Worm (Caenorhabditis elegans) whole organism, L4/young adult: Measurements from ENCODE around the gene cyp-29A3.

Experiments
- W03F9.2 ChIP-seq: fragments of 150-350 bp; optimal IDR thresholded peaks from 2 replicates; lab custom pipeline; 2014; ENCODE audit warnings: missing biosample characterization, missing genetic modification characterization
- dao-5 ChIP-seq: sonication (generic microtip); optimal IDR thresholded peaks from 2 replicates; lab custom pipeline; 2016; ENCODE audit warnings: missing genotype, missing genetic modification characterization, moderate library complexity, missing compliant biosample characterization
- him-1 ChIP-seq: sonication (generic microtip); optimal IDR thresholded peaks from 2 replicates; lab custom pipeline; 2016; ENCODE audit warnings: missing genotype, missing genetic modification reagents, missing genetic modification characterization, missing compliant biosample characterization

The cyp-29A3 gene

DNA sequence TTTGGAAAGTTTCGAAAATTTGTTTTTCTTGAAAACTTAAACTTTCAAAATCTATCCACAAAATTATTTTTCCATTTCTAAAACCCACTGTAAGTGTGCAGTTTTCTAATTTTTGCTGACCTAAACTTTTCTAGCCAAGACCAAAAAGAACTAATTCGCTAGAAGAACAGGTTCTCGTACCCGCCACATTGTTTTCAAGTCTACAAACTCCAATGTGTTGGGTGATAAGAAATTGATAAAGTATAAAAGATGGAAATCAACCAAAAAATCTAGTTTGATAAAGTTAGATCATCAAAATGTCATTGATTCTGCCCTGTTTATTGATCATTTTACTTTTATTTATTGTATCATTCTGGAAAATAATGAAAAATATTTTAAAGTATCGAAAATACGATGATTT is at the start of gene cyp-29A3:
cyp-29A3 (plus strand) TSS at position 269 of the 400 bp plus-strand sequence.
- TF ChIP-seq W03F9.2 (tag; lab: Kevin White, UChicago), result no peak
- no peak for TF ChIP-seq him-1 (tag; lab: Kevin White, UChicago)
- no peak for TF ChIP-seq dao-5

ce11 chrV:11158-11557 is 47.9 kb upstream of the cyp-29A3 start:
- no peak for TF ChIP-seq W03F9.2 (tag; lab: Kevin White, UChicago)
- no peak for TF ChIP-seq dao-5
- TF ChIP-seq him-1 (tag; lab: Kevin White, UChicago), result peak; percentile 2

ce11 chrV:11708-12107 is 47.3 kb upstream of the cyp-29A3 start:
- TF ChIP-seq dao-5 (no peak), W03F9.2 (tag; lab: Kevin White, UChicago) (no peak), him-1 (tag; lab: Kevin White, UChicago) (no peak)

ce11 chrV:16067-16845 is 42.8 kb upstream of the cyp-29A3 start:
- TF ChIP-seq dao-5 (no peak), W03F9.2 (tag; lab: Kevin White, UChicago) (no peak), him-1 (tag; lab: Kevin White, UChicago) (no peak)

ce11 chrV:20518-20917 is 38.5 kb upstream of the cyp-29A3 start, which contains the start of gene egl-8:
egl-8 (plus strand) TSS chrV:20818.
- TF ChIP-seq dao-5 (no peak), him-1 (tag; lab: Kevin White, UChicago) (no peak), W03F9.2 (tag; lab: Kevin White, UChicago) (no peak)

DNA sequence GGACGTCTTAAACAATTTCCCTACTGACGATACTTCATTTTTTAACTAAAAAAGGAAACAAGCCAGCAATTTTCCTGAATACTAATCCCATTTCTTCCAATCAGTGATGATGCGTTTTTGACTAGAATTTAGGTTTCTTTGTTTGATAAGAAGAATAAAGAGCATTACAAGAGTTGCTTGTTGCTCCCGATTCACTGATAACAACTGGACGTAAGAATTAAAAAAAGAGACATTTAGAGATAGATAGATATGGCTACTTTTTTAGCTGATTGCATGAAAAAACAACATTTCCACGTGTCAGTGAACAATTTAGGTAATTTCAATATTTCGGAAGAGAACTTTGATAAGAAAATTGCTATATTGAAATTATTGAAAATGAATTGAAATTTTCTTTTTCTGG is 37.2 kb upstream of the cyp-29A3 start:
- TF ChIP-seq dao-5, result no peak
- no peak for TF ChIP-seq him-1 (tag; lab: Kevin White, UChicago)
- TF ChIP-seq W03F9.2 (tag; lab: Kevin White, UChicago), result no peak

ce11 chrV:24181-24580 is 34.9 kb upstream of the cyp-29A3 start:
- TF ChIP-seq W03F9.2 (tag; lab: Kevin White, UChicago), result no peak
- no peak for TF ChIP-seq dao-5
- no peak for TF ChIP-seq him-1 (tag; lab: Kevin White, UChicago)

ce11 chrV:27604-28003 is 31.4 kb upstream of the cyp-29A3 start:
- TF ChIP-seq him-1 (tag; lab: Kevin White, UChicago), result no peak
- no peak for TF ChIP-seq dao-5
- no peak for TF ChIP-seq W03F9.2 (tag; lab: Kevin White, UChicago)

- TF ChIP-seq him-1 (tag; lab: Kevin White, UChicago), result no peak
- no peak for TF ChIP-seq W03F9.2 (tag; lab: Kevin White, UChicago)
- TF ChIP-seq dao-5, result no peak
These were observed 30.8 kb upstream of the cyp-29A3 start for ce11 chrV:28270-28669.

DNA sequence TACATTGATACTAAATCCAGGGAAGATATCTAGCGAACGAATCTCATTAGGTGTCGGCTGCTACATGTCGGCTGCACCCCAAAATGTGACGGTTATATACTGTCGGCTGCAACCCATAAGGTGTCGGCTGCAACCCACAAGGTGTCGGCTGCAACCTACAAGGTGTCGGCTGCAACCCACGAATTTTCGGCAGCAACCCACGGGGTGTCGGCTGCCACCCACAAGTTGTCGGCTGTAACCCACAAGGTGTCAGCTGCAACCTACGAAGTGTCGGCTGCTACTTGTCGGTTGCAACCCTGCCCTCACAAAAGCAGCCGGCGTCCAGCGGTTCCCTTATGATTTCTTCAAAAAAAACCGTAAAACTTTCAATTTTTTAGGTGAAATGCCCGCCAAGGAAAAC is 29.2 kb upstream of the cyp-29A3 start:
- TF ChIP-seq W03F9.2 (tag; lab: Kevin White, UChicago) (no peak), dao-5 (no peak), him-1 (tag; lab: Kevin White, UChicago) (no peak)

DNA sequence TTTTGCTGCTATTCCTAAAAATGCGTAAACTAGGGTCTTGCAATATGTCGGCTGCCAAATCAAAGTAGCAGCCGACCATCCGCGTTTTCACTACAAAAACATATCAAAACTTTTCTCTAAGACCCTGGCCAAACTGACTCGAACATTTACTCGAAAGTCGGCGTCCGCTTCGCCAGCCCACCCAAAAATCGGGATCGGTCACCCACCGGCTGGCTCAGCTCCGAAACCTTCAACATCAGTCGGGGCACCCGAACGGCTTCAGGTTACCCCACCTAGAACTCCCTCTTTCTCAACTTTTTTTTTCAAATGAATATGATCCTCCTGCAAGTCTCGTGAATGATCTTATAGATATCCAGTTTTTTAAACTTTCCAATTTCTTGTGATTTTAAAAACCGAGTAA is 21.3 kb upstream of the cyp-29A3 start:
- no peak for TF ChIP-seq W03F9.2 (tag; lab: Kevin White, UChicago)
- no peak for TF ChIP-seq him-1 (tag; lab: Kevin White, UChicago)
- no peak for TF ChIP-seq dao-5

DNA sequence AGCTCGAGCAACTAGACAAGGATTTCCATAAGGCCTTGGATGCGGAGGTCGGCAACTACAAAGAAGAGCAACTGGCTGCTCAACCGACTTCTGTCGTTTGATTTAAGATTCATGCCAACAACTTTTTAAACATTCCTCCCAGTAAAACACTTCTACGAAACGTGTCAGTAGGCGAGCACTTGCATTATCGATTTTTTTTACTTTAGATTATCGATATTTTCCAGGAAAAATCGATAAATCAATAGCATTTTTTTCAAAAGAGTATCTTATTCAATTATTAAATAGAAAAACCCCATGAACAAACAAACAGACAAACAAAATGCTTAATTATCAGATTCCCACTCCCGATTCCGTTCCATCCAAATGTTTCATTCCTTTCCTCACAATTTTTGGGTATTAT is 16.0 kb upstream of the cyp-29A3 start:
- TF ChIP-seq dao-5 (no peak), W03F9.2 (tag; lab: Kevin White, UChicago) (no peak), him-1 (tag; lab: Kevin White, UChicago) (no peak)

DNA sequence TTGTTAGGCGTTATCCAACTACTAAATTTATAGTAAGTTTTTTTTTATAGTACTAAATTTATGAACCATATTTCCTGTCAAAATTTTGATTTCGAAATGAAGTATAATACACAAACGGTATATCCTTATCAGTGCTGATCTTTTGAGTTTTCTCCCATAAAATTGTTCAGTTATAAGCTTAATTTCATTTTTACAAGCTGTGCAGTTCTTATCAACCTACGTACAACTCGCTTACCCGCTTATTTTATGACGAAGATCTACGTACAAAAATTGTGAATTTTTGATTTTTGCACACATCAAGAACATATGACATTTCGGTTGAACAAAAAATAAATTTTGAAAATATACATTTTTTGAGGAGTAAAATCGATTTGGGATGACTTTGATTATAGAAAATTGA is 15.0 kb upstream of the cyp-29A3 start:
- TF ChIP-seq dao-5, result no peak
- TF ChIP-seq him-1 (tag; lab: Kevin White, UChicago), result no peak
- TF ChIP-seq W03F9.2 (tag; lab: Kevin White, UChicago), result no peak

DNA sequence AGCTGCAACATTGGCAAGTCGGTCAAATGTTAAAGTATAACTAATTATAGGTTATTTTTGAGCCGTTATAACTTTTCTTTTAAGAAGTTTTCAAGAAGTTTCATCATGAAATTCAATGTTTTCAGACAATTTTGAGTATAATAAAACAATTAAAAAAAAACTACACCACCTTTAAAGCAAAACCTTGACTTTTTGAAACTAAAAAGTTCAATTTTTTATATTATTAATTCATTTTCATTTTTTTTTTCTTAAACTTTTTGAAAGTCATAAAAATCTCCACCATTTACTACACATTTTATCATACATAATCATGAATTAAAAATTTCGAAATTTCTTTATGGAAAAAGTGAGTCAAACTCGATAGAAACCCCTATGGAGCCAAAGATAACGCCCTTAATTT is 14.0 kb upstream of the cyp-29A3 start, which contains the start of gene B0348.2:
B0348.2 (plus strand) TSS at position 301 of the 400 bp plus-strand sequence.
- TF ChIP-seq W03F9.2 (tag; lab: Kevin White, UChicago) (no peak), him-1 (tag; lab: Kevin White, UChicago) (no peak), dao-5 (no peak)

ce11 chrV:47799-48198 is 11.2 kb upstream of the cyp-29A3 start:
- TF ChIP-seq him-1 (tag; lab: Kevin White, UChicago), result no peak
